Worm (Caenorhabditis elegans) whole organism, L2 larva: ENCODE results near the gene nhr-198.
A peak's percentile ranks its signal among the peaks of the same experiment; 100 is the strongest.

Source experiments
- C34F6.9 ChIP-seq: fragments of 150-350 bp; optimal IDR thresholded peaks from 2 replicates; lab custom pipeline; 2014; ENCODE audit warnings: missing biosample characterization, missing genetic modification characterization
- F13H6.1 ChIP-seq: sonication (generic microtip); optimal IDR thresholded peaks from 2 replicates; lab custom pipeline; 2016; ENCODE audit warnings: missing genetic modification characterization, missing compliant biosample characterization
- R02D3.7 ChIP-seq: fragments of 150-350 bp; optimal IDR thresholded peaks from 2 replicates; lab custom pipeline; 2014; ENCODE audit warnings: missing biosample characterization, missing genetic modification characterization
- Y55F3AM.14 ChIP-seq: fragments of 200-800 bp; sonication (Bioruptor generic); optimal IDR thresholded peaks from 2 replicates; lab custom pipeline; 2018; ENCODE audit warnings: mild to moderate bottlenecking, missing genetic modification characterization, missing compliant biosample characterization
- ZK546.5 ChIP-seq: sonication (generic microtip); optimal IDR thresholded peaks from 2 replicates; lab custom pipeline; 2017; ENCODE audit warnings: missing biosample characterization, missing genetic modification characterization
- alr-1 ChIP-seq: fragments of 150-350 bp; optimal IDR thresholded peaks from 2 replicates; lab custom pipeline; 2014; ENCODE audit warnings: missing biosample characterization, missing genetic modification characterization
- aly-2 ChIP-seq: fragments of 150-350 bp; optimal IDR thresholded peaks from 2 replicates; lab custom pipeline; 2014; ENCODE audit warnings: missing biosample characterization, missing genetic modification characterization
- ama-1 ChIP-seq: fragments of 150-350 bp; optimal IDR thresholded peaks from 2 replicates; lab custom pipeline; 2018; ENCODE audit warnings: inconsistent platforms
- blmp-1 ChIP-seq: sonication (generic microtip); optimal IDR thresholded peaks from 2 replicates; lab custom pipeline; 2017; ENCODE audit warnings: missing genetic modification characterization, mild to moderate bottlenecking, missing compliant biosample characterization, antibody characterized with exemption, moderate library complexity; ENCODE audit not compliant: insufficient read depth
- ceh-16 ChIP-seq: fragments of 150-350 bp; optimal IDR thresholded peaks from 2 replicates; lab custom pipeline; 2014; ENCODE audit warnings: missing biosample characterization, missing genetic modification characterization
- ceh-82 ChIP-seq: fragments of 150-350 bp; optimal IDR thresholded peaks from 2 replicates; lab custom pipeline; 2014; ENCODE audit warnings: missing biosample characterization, missing genetic modification characterization
- crh-2 ChIP-seq: sonication (generic microtip); optimal IDR thresholded peaks from 2 replicates; lab custom pipeline; 2017; ENCODE audit warnings: missing biosample characterization, missing genetic modification characterization
- dmd-4 ChIP-seq: sonication (generic microtip); optimal IDR thresholded peaks from 2 replicates; lab custom pipeline; 2017; ENCODE audit warnings: missing biosample characterization, missing genetic modification characterization
- egl-27 ChIP-seq: sonication (generic microtip); optimal IDR thresholded peaks from 3 replicates; lab custom pipeline; 2017; ENCODE audit warnings: missing biosample characterization, missing genetic modification reagents, missing genetic modification characterization
- elt-1 ChIP-seq: fragments of 150-350 bp; optimal IDR thresholded peaks from 2 replicates; lab custom pipeline; 2014; ENCODE audit warnings: missing biosample characterization, missing genetic modification characterization
- elt-3 ChIP-seq: sonication (generic microtip); optimal IDR thresholded peaks from 2 replicates; lab custom pipeline; 2017; ENCODE audit warnings: missing biosample characterization, missing genetic modification characterization
- fos-1 ChIP-seq: fragments of 150-350 bp; optimal IDR thresholded peaks from 2 replicates; lab custom pipeline; 2014; ENCODE audit warnings: missing biosample characterization, missing genetic modification characterization
- gmeb-1 ChIP-seq: fragments of 150-350 bp; optimal IDR thresholded peaks from 2 replicates; lab custom pipeline; 2014; ENCODE audit warnings: missing biosample characterization, missing genetic modification characterization
- lin-11 ChIP-seq: fragments of 150-350 bp; sonication (generic microtip); optimal IDR thresholded peaks from 2 replicates; lab custom pipeline; 2014; ENCODE audit warnings: missing biosample characterization, missing genetic modification characterization, inconsistent platforms, mixed read lengths
- lin-13 ChIP-seq: fragments of 150-350 bp; optimal IDR thresholded peaks from 2 replicates; lab custom pipeline; 2014; ENCODE audit warnings: missing biosample characterization, missing genetic modification reagents, missing genetic modification characterization
- lin-39 ChIP-seq: fragments of 150-350 bp; optimal IDR thresholded peaks from 2 replicates; lab custom pipeline; 2014; ENCODE audit warnings: missing biosample characterization, missing genetic modification reagents, missing genetic modification characterization
- lsy-2 ChIP-seq, 2 experiments: fragments of 150-350 bp in 1 of 2; sonication (generic microtip) in 1 of 2; optimal IDR thresholded peaks; 2 replicates each; lab custom pipeline; 2014 to 2017; ENCODE audit warnings: missing biosample characterization in 2 of 2, missing genetic modification characterization in 2 of 2
- mab-5 ChIP-seq: fragments of 150-350 bp; optimal IDR thresholded peaks from 2 replicates; lab custom pipeline; 2014; ENCODE audit warnings: missing biosample characterization, missing genetic modification characterization
- mbf-1 ChIP-seq: sonication (generic microtip); optimal IDR thresholded peaks from 2 replicates; lab custom pipeline; 2017; ENCODE audit warnings: missing biosample characterization, missing genetic modification characterization
- mdl-1 ChIP-seq, 2 experiments: fragments of 150-350 bp in 1 of 2; sonication (generic microtip) in 1 of 2; optimal IDR thresholded peaks; 2 replicates each; lab custom pipeline; 2017; ENCODE audit warnings: missing biosample characterization in 2 of 2, missing genetic modification characterization in 2 of 2
- nhr-10 ChIP-seq: sonication (generic microtip); optimal IDR thresholded peaks from 2 replicates; lab custom pipeline; 2017; ENCODE audit warnings: missing biosample characterization, missing genetic modification characterization
- nhr-11 ChIP-seq: fragments of 150-350 bp; optimal IDR thresholded peaks from 2 replicates; lab custom pipeline; 2014; ENCODE audit warnings: missing biosample characterization, missing genetic modification characterization
- nhr-12 ChIP-seq: fragments of 150-350 bp; optimal IDR thresholded peaks from 2 replicates; lab custom pipeline; 2014; ENCODE audit warnings: missing biosample characterization, missing genetic modification characterization
- nhr-129 ChIP-seq: fragments of 150-350 bp; optimal IDR thresholded peaks from 2 replicates; lab custom pipeline; 2014; ENCODE audit warnings: missing biosample characterization, missing genetic modification characterization
- nhr-21 ChIP-seq: fragments of 150-350 bp; optimal IDR thresholded peaks from 2 replicates; lab custom pipeline; 2014; ENCODE audit warnings: missing biosample characterization, missing genetic modification characterization
- nhr-23 ChIP-seq: fragments of 150-350 bp; optimal IDR thresholded peaks from 2 replicates; lab custom pipeline; 2014; ENCODE audit warnings: missing biosample characterization, missing genetic modification reagents, missing genetic modification characterization
- nhr-237 ChIP-seq: fragments of 150-350 bp; optimal IDR thresholded peaks from 2 replicates; lab custom pipeline; 2014; ENCODE audit warnings: missing biosample characterization, missing genetic modification characterization
- nhr-25 ChIP-seq: fragments of 150-350 bp; sonication (generic microtip); optimal IDR thresholded peaks from 3 replicates; lab custom pipeline; 2014; ENCODE audit warnings: missing biosample characterization, missing genetic modification characterization
- nhr-6 ChIP-seq: fragments of 150-350 bp; optimal IDR thresholded peaks from 2 replicates; lab custom pipeline; 2014; ENCODE audit warnings: missing biosample characterization, missing genetic modification characterization
- nhr-77 ChIP-seq: fragments of 150-350 bp; optimal IDR thresholded peaks from 2 replicates; lab custom pipeline; 2014; ENCODE audit warnings: missing biosample characterization, missing genetic modification characterization
- peb-1 ChIP-seq: fragments of 150-350 bp; optimal IDR thresholded peaks from 2 replicates; lab custom pipeline; 2014; ENCODE audit warnings: missing biosample characterization, missing genetic modification characterization
- sem-4 ChIP-seq: fragments of 150-350 bp; optimal IDR thresholded peaks from 2 replicates; lab custom pipeline; 2014; ENCODE audit warnings: missing biosample characterization, missing genetic modification reagents, missing genetic modification characterization
- skn-1 ChIP-seq: sonication (generic microtip); optimal IDR thresholded peaks from 2 replicates; lab custom pipeline; 2017; ENCODE audit warnings: missing biosample characterization, missing genetic modification characterization
- sma-3 ChIP-seq: sonication (generic microtip); optimal IDR thresholded peaks from 2 replicates; lab custom pipeline; 2016; ENCODE audit warnings: missing genetic modification reagents, missing genetic modification characterization, missing compliant biosample characterization
- sma-9 ChIP-seq, 2 experiments: fragments of 150-350 bp in 1 of 2; sonication (generic microtip) in 1 of 2; optimal IDR thresholded peaks; 2 replicates each; lab custom pipeline; 2014 to 2016; ENCODE audit warnings: missing genetic modification characterization in 2 of 2, mild to moderate bottlenecking in 1 of 2, missing biosample characterization in 1 of 2, missing compliant biosample characterization in 1 of 2, missing genetic modification reagents in 1 of 2, moderate library complexity in 1 of 2
- snpc-4 ChIP-seq: fragments of 150-350 bp; optimal IDR thresholded peaks from 2 replicates; lab custom pipeline; 2014; ENCODE audit warnings: missing biosample characterization, missing genetic modification characterization
- unc-39 ChIP-seq: fragments of 150-350 bp; optimal IDR thresholded peaks from 2 replicates; lab custom pipeline; 2014; ENCODE audit warnings: missing biosample characterization, missing genetic modification characterization
- unc-55 ChIP-seq: fragments of 150-350 bp; sonication (generic microtip); optimal IDR thresholded peaks from 3 replicates; lab custom pipeline; 2014; ENCODE audit warnings: missing biosample characterization, missing genetic modification reagents, missing genetic modification characterization
- unc-62 ChIP-seq: fragments of 150-350 bp; optimal IDR thresholded peaks from 2 replicates; lab custom pipeline; 2014; ENCODE audit warnings: missing biosample characterization, missing genetic modification reagents, missing genetic modification characterization
- zag-1 ChIP-seq: fragments of 150-350 bp; optimal IDR thresholded peaks from 2 replicates; lab custom pipeline; 2014; ENCODE audit warnings: missing biosample characterization, missing genetic modification characterization
- ztf-1 ChIP-seq: fragments of 200-800 bp; sonication (Bioruptor generic); conservative IDR thresholded peaks from 2 replicates; pipeline ENCODE4 v1.3.6; 2022; ENCODE audit warnings: missing genetic modification characterization, missing compliant biosample characterization
- ztf-11 ChIP-seq: sonication (generic microtip); optimal IDR thresholded peaks from 2 replicates; lab custom pipeline; 2017; ENCODE audit warnings: missing biosample characterization, missing genetic modification characterization
- ztf-4 ChIP-seq: fragments of 150-350 bp; optimal IDR thresholded peaks from 2 replicates; lab custom pipeline; 2014; ENCODE audit warnings: missing biosample characterization, missing genetic modification characterization

Gene nhr-198

ce11 chrV:15702263-15702662 is 8.5 kb downstream of the nhr-198 start, which contains the start of gene nhr-53:
TSS of gene nhr-53 (minus strand) at chrV:15702363.
- TF ChIP-seq nhr-12 (tag; lab: Kevin White, UChicago) (no peak), nhr-77 (no peak)
- TF ChIP-seq, all 48 proteins: peak for 0

DNA sequence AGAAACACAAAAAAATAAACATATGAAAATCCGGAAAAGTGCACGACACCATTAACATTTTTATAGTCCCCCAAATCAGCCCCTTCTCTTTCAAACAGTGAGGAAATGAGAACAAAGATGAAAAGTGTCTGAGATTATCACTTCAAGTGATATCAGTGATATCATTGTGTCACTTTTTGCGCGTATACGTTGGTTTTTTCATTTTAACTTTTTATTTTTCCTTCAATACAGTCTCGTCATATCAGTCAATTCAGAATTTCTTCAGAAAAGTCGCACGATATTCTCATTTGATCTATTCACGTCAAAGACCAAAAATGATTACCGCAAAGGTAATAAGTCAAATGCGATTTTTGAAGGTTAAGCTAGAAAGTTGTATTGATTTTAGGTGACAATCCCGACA is 11.0 kb downstream of the nhr-198 start, which contains the start of gene twk-34:
Gene twk-34, plus strand, starts transcription at position 216 of the 400 bp plus-strand sequence.
- TF ChIP-seq nhr-77 (no peak), R02D3.7 (no peak), nhr-25 (no peak)

ce11 chrV:15707982-15708381 is 14.2 kb downstream of the nhr-198 start:
- TF ChIP-seq mab-5 (no peak), fos-1 (no peak), lin-13 (GFP tag; lab: Kevin White, UChicago) (no peak), nhr-10 (tag; lab: Kevin White, UChicago) (no peak), lin-39 (tag; lab: Kevin White, UChicago) (no peak), ztf-11 (no peak), sma-3 (peak; percentile 46), mbf-1 (no peak), unc-39 (tag; lab: Kevin White, UChicago) (no peak), nhr-77 (no peak), C34F6.9 (tag; lab: Kevin White, UChicago) (no peak), lsy-2 (tag; optimal IDR thresholded peaks at IDR 0.05; lab: Kevin White, UChicago) (no peak), R02D3.7 (no peak), nhr-11 (tag; lab: Kevin White, UChicago) (no peak), nhr-237 (tag; lab: Kevin White, UChicago) (no peak), ZK546.5 (tag; lab: Kevin White, UChicago) (no peak), F13H6.1 (tag; lab: Kevin White, UChicago) (no peak), nhr-21 (tag; lab: Kevin White, UChicago) (peak; percentile 13), nhr-129 (tag; lab: Kevin White, UChicago) (peak; percentile 6), elt-3 (tag; lab: Kevin White, UChicago) (no peak), gmeb-1 (tag; lab: Kevin White, UChicago) (no peak), elt-1 (tag; lab: Kevin White, UChicago) (no peak), alr-1 (tag; lab: Kevin White, UChicago) (no peak), sem-4 (no peak), nhr-25 (peak; percentile 67), egl-27 (tag; lab: Kevin White, UChicago) (peak; percentile 20), nhr-23 (tag; lab: Kevin White, UChicago) (no peak), nhr-6 (no peak), blmp-1 (tag; lab: Kevin White, UChicago) (no peak), ceh-82 (no peak), Y55F3AM.14 (GFP tag; lab: Kevin White, UChicago) (no peak), ztf-1 (GFP tag; lab: Robert Waterston, UW) (no peak), sma-9 (GFP tag; optimal IDR thresholded peaks at IDR 0.05; lab: Kevin White, UChicago) (peak; percentile 85), sma-9 (tag; optimal IDR thresholded peaks at IDR 0.05; lab: Kevin White, UChicago) (no peak), ztf-4 (tag; lab: Kevin White, UChicago) (no peak), nhr-12 (tag; lab: Kevin White, UChicago) (no peak), ama-1 (lab: Kevin White, UChicago) (no peak), skn-1 (no peak), zag-1 (no peak), dmd-4 (tag; lab: Kevin White, UChicago) (no peak), peb-1 (tag; lab: Kevin White, UChicago) (no peak), crh-2 (tag; lab: Kevin White, UChicago) (peak; percentile 36), unc-55 (no peak), snpc-4 (tag; lab: Kevin White, UChicago) (no peak), aly-2 (no peak), ceh-16 (no peak), mdl-1 (tag; optimal IDR thresholded peaks at IDR 0.05; lab: Kevin White, UChicago) (no peak), lin-11 (tag; lab: Kevin White, UChicago) (no peak), unc-62 (no peak)
